Worm (Caenorhabditis elegans): ENCODE results near the gene pen-2.

DNA sequence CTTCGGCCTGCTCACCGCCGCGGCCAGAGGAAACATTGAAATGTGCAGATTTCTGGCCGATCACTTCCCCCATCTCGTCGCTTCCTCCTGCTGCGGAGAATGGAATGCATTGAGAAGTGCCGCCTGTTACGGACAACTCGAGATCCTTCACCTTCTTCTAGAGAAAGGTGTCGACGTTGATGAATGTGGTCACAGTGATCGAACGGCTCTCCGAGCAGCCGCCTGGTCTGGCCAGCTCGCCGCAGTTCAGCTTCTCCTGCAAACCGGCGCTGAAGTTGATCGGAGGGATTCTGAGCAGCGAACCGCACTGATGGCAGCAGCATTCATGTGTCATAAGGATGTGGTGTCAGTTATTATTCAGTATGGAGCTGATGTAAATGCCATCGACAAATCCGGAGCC is 19.8 kb downstream of the pen-2 start:
- TF ChIP-seq hmbx-1 (tag; optimal IDR thresholded peaks at IDR 0.05) (no peak), tra-4 (tag; optimal IDR thresholded peaks at IDR 0.05) (no peak), flt-1 (GFP tag; IDR thresholded peaks at IDR 0.05) (no peak), F13C5.2 (tag; optimal IDR thresholded peaks at IDR 0.05) (no peak), ama-1 (optimal IDR thresholded peaks at IDR 0.05) (no peak), aly-1 (tag; optimal IDR thresholded peaks at IDR 0.05) (no peak), pes-1 (GFP tag; IDR thresholded peaks at IDR 0.05) (no peak), B0310.2 (tag; optimal IDR thresholded peaks at IDR 0.05) (no peak), hmg-4 (GFP tag; optimal IDR thresholded peaks at IDR 0.05) (peak; percentile 15)

Data from whole organism, early embryonic.